Fruit fly (Drosophila melanogaster) whole organism, embryonic: ENCODE data around the gene Prx1.
A peak's percentile ranks its signal among the peaks of the same experiment; 100 is the strongest.

ENCODE experiments used
- CG10366 ChIP-seq: fragments of 200-800 bp; sonication (Bioruptor generic); IDR thresholded peaks from 2 replicates; pipeline ENCODE4 v1.3.6; 2022; ENCODE audit warnings: missing biosample characterization, missing genetic modification characterization
- CG10431 ChIP-seq: fragments of 200-800 bp; sonication (Bioruptor generic); optimal IDR thresholded peaks from 3 replicates; lab custom pipeline; 2018; ENCODE audit warnings: missing biosample characterization, mild to moderate bottlenecking, missing genetic modification characterization
- CG11504 ChIP-seq: fragments of 200-800 bp; sonication (Bioruptor generic); optimal IDR thresholded peaks from 3 replicates; lab custom pipeline; 2019; ENCODE audit warnings: missing biosample characterization, mild to moderate bottlenecking, missing genetic modification characterization, moderate library complexity
- CG11696 ChIP-seq: fragments of 200-800 bp; sonication (Bioruptor generic); IDR thresholded peaks from 2 replicates; pipeline ENCODE4 v1.3.6; 2022; ENCODE audit warnings: missing biosample characterization, missing genetic modification characterization
- CG12236 ChIP-seq: fragments of 200-800 bp; sonication (Bioruptor generic); optimal IDR thresholded peaks from 2 replicates; lab custom pipeline; 2016; ENCODE audit warnings: missing biosample characterization, missing genetic modification characterization
- CG13894 ChIP-seq: fragments of 200-800 bp; sonication (Bioruptor generic); optimal IDR thresholded peaks from 3 replicates; lab custom pipeline; 2018; ENCODE audit warnings: missing biosample characterization, mild to moderate bottlenecking, missing genetic modification characterization, moderate library complexity
- CG1647 ChIP-seq: fragments of 200-800 bp; sonication (Bioruptor generic); optimal IDR thresholded peaks from 3 replicates; lab custom pipeline; 2016; ENCODE audit warnings: missing biosample characterization, missing genetic modification characterization
- CG17568 ChIP-seq: fragments of 200-800 bp; sonication (Bioruptor generic); optimal IDR thresholded peaks from 2 replicates; lab custom pipeline; 2018; ENCODE audit warnings: missing biosample characterization, mild to moderate bottlenecking, missing genetic modification characterization, moderate library complexity
- CG18619 ChIP-seq: fragments of 200-800 bp; sonication (Bioruptor generic); optimal IDR thresholded peaks from 3 replicates; lab custom pipeline; 2017; ENCODE audit warnings: missing biosample characterization, mild to moderate bottlenecking, missing genetic modification characterization
- CG2120 ChIP-seq: fragments of 200-800 bp; sonication (Bioruptor generic); optimal IDR thresholded peaks from 3 replicates; lab custom pipeline; 2016; ENCODE audit warnings: missing biosample characterization, missing genetic modification characterization
- CG2199 ChIP-seq: fragments of 200-800 bp; sonication (Bioruptor generic); IDR thresholded peaks from 3 replicates; pipeline ENCODE4 v1.3.6; 2022; ENCODE audit warnings: missing biosample characterization, missing genetic modification characterization
- CG30403 ChIP-seq: fragments of 200-800 bp; sonication (Bioruptor generic); optimal IDR thresholded peaks from 3 replicates; lab custom pipeline; 2016; ENCODE audit warnings: missing biosample characterization, missing genetic modification characterization
- CG42726 ChIP-seq: fragments of 200-800 bp; sonication (Bioruptor generic); IDR thresholded peaks from 2 replicates; pipeline ENCODE4 v1.3.6; 2022; ENCODE audit warnings: missing biosample characterization, missing genetic modification characterization; ENCODE audit not compliant: partially characterized antibody
- CG4854 ChIP-seq: fragments of 200-800 bp; sonication (Bioruptor generic); optimal IDR thresholded peaks from 2 replicates; lab custom pipeline; 2016; ENCODE audit warnings: missing biosample characterization, missing genetic modification characterization, inconsistent platforms
- CG5180 ChIP-seq: fragments of 200-800 bp; sonication (Bioruptor generic); optimal IDR thresholded peaks from 3 replicates; lab custom pipeline; 2017; ENCODE audit warnings: missing biosample characterization, missing genetic modification characterization, mild to moderate bottlenecking, moderate library complexity, missing genetic modification reagents
- CG8290 ChIP-seq, 3 experiments: fragments of 200-800 bp; sonication (Bioruptor generic); optimal IDR thresholded peaks; 2 replicates each; lab custom pipeline; 2016 to 2019; ENCODE audit warnings: missing biosample characterization in 3 of 3, missing genetic modification characterization in 3 of 3, mild to moderate bottlenecking in 2 of 3, moderate library complexity in 1 of 3
- Deaf1 ChIP-seq: fragments of 200-800 bp; optimal IDR thresholded peaks from 3 replicates; lab custom pipeline; 2019; ENCODE audit warnings: missing biosample characterization, mild to moderate bottlenecking, missing genetic modification characterization, moderate library complexity
- Doc2 ChIP-seq: fragments of 200-800 bp; sonication (Bioruptor generic); IDR thresholded peaks from 2 replicates; pipeline ENCODE4 v1.3.6; 2022; ENCODE audit warnings: missing biosample characterization, missing genetic modification characterization
- E2f1 ChIP-seq: fragments of 200-800 bp; sonication (Bioruptor generic); IDR thresholded peaks from 2 replicates; pipeline ENCODE4 v1.3.6; 2022; ENCODE audit warnings: missing biosample characterization, missing genetic modification characterization
- Ets65A ChIP-seq: fragments of 200-800 bp; sonication (Bioruptor generic); peaks from one replicate; lab custom pipeline; 2016; ENCODE audit warnings: missing biosample characterization, missing genetic modification characterization
- Fer1 ChIP-seq: fragments of 200-800 bp; sonication (Bioruptor generic); optimal IDR thresholded peaks from 2 replicates; lab custom pipeline; 2017; ENCODE audit warnings: missing biosample characterization, mild to moderate bottlenecking, missing genetic modification characterization
- HLHmδ ChIP-seq: fragments of 200-800 bp; sonication (Bioruptor generic); optimal IDR thresholded peaks from 2 replicates; lab custom pipeline; 2018; ENCODE audit warnings: missing biosample characterization, mild to moderate bottlenecking, missing genetic modification characterization, moderate library complexity
- Hsf ChIP-seq: fragments of 200-800 bp; sonication (Bioruptor generic); optimal IDR thresholded peaks from 3 replicates; lab custom pipeline; 2016; ENCODE audit warnings: missing biosample characterization, missing genetic modification characterization
- Kr ChIP-seq: fragments of 200-800 bp; sonication (Bioruptor generic); optimal IDR thresholded peaks from 2 replicates; lab custom pipeline; 2017; ENCODE audit warnings: missing biosample characterization, mild to moderate bottlenecking, missing genetic modification characterization
- Med ChIP-seq: fragments of 200-800 bp; sonication (Bioruptor generic); peaks from one replicate; lab custom pipeline; 2016; ENCODE audit warnings: missing biosample characterization, missing genetic modification characterization, mild to moderate bottlenecking, inconsistent platforms, moderate library complexity
- Neu2 ChIP-seq: fragments of 200-800 bp; sonication (Bioruptor generic); optimal IDR thresholded peaks from 3 replicates; lab custom pipeline; 2016; ENCODE audit warnings: missing biosample characterization, missing genetic modification characterization, borderline replicate concordance
- Oaz ChIP-seq: fragments of 200-800 bp; sonication (Bioruptor generic); IDR thresholded peaks from 2 replicates; pipeline ENCODE4 v1.3.6; 2022; ENCODE audit warnings: missing biosample characterization, missing genetic modification characterization
- Ptx1 ChIP-seq: fragments of 200-800 bp; sonication (Bioruptor generic); IDR thresholded peaks from 2 replicates; pipeline ENCODE4 v1.3.6; 2022; ENCODE audit warnings: missing biosample characterization, missing genetic modification characterization
- Stat92E ChIP-seq, 3 experiments: fragments of >200 bp in 2 of 3; fragments of 200-800 bp in 1 of 3; sonication (Bioruptor generic) in 1 of 3; optimal IDR thresholded peaks; 2 replicates each; lab custom pipeline; 2017 to 2019; ENCODE audit warnings: missing biosample characterization in 3 of 3, missing genetic modification characterization in 3 of 3, mild to moderate bottlenecking in 1 of 3, moderate library complexity in 1 of 3
- Taf1 ChIP-seq: fragments of 200-800 bp; sonication (Bioruptor generic); IDR thresholded peaks from 2 replicates; pipeline ENCODE4 v1.3.6; 2022; ENCODE audit warnings: missing biosample characterization, missing genetic modification characterization
- aop ChIP-seq: fragments of 200-800 bp; sonication (Bioruptor generic); IDR thresholded peaks from 2 replicates; pipeline ENCODE4 v1.3.6; 2022; ENCODE audit warnings: missing biosample characterization, missing genetic modification characterization
- bsh ChIP-seq, 2 experiments: fragments of 200-800 bp; sonication (Bioruptor generic); optimal IDR thresholded peaks; 2 replicates each; lab custom pipeline; 2017 to 2018; ENCODE audit warnings: mild to moderate bottlenecking in 2 of 2, missing biosample characterization in 2 of 2, missing genetic modification characterization in 2 of 2, moderate library complexity in 1 of 2
- cg ChIP-seq: fragments of 200-800 bp; sonication (Bioruptor generic); optimal IDR thresholded peaks from 3 replicates; lab custom pipeline; 2019; ENCODE audit warnings: missing biosample characterization, mild to moderate bottlenecking, missing genetic modification characterization, moderate library complexity
- chm ChIP-seq: fragments of 200-800 bp; sonication (Bioruptor generic); IDR thresholded peaks from 2 replicates; pipeline ENCODE4 v1.3.6; 2022; ENCODE audit warnings: missing biosample characterization, missing genetic modification characterization
- crol ChIP-seq: fragments of 200-800 bp; sonication (Bioruptor generic); IDR thresholded peaks from 2 replicates; pipeline ENCODE4 v1.3.6; 2022; ENCODE audit warnings: missing biosample characterization, missing genetic modification characterization
- en ChIP-seq: fragments of 200-800 bp; sonication (Bioruptor generic); optimal IDR thresholded peaks from 2 replicates; lab custom pipeline; 2016; ENCODE audit warnings: missing biosample characterization, missing genetic modification characterization
- fd64A ChIP-seq: fragments of 200-800 bp; sonication (Bioruptor generic); optimal IDR thresholded peaks from 3 replicates; lab custom pipeline; 2018; ENCODE audit warnings: missing biosample characterization, mild to moderate bottlenecking, missing genetic modification characterization
- ham ChIP-seq: fragments of 200-800 bp; sonication (Bioruptor generic); IDR thresholded peaks from 2 replicates; pipeline ENCODE4 v1.3.6; 2022; ENCODE audit warnings: missing biosample characterization, missing genetic modification characterization
- lilli ChIP-seq: fragments of 200-800 bp; sonication (Bioruptor generic); optimal IDR thresholded peaks from 3 replicates; lab custom pipeline; 2016; ENCODE audit warnings: missing biosample characterization, missing genetic modification characterization
- nau ChIP-seq: fragments of 200-800 bp; sonication (Bioruptor generic); optimal IDR thresholded peaks from 3 replicates; lab custom pipeline; 2017; ENCODE audit warnings: missing biosample characterization, mild to moderate bottlenecking, missing genetic modification characterization, missing genetic modification reagents
- pan ChIP-seq, 4 experiments: fragments of >200 bp in 3 of 4; fragments of 200-800 bp in 1 of 4; sonication (Bioruptor generic) in 1 of 4; optimal IDR thresholded peaks in 3 of 4; IDR thresholded peaks in 1 of 4; 2 replicates each; pipeline versions ENCODE4 v1.3.6 to Lab custom; 2017 to 2022; ENCODE audit warnings: missing biosample characterization in 2 of 4, missing genetic modification characterization in 2 of 4, mixed read lengths in 1 of 4
- pb ChIP-seq: fragments of 200-800 bp; sonication (Bioruptor generic); optimal IDR thresholded peaks from 3 replicates; lab custom pipeline; 2016; ENCODE audit warnings: missing biosample characterization, missing genetic modification characterization
- ssp ChIP-seq: fragments of 200-800 bp; sonication (Bioruptor generic); IDR thresholded peaks from 2 replicates; pipeline ENCODE4 v1.3.6; 2022; ENCODE audit warnings: missing biosample characterization, missing genetic modification characterization
- trem ChIP-seq: fragments of 200-800 bp; optimal IDR thresholded peaks from 3 replicates; lab custom pipeline; 2019; ENCODE audit warnings: missing biosample characterization, mild to moderate bottlenecking, missing genetic modification characterization, moderate library complexity
- ttk ChIP-seq: fragments of 200-800 bp; sonication (Bioruptor generic); IDR thresholded peaks from 2 replicates; pipeline ENCODE4 v2.1.2; 2022; ENCODE audit warnings: missing biosample characterization, missing genetic modification characterization
- twi ChIP-seq: fragments of 200-800 bp; optimal IDR thresholded peaks from 2 replicates; lab custom pipeline; 2019; ENCODE audit warnings: missing biosample characterization, mild to moderate bottlenecking, missing genetic modification characterization, moderate library complexity
- unc-4 ChIP-seq: fragments of 200-800 bp; sonication (Bioruptor generic); IDR thresholded peaks from 2 replicates; pipeline ENCODE4 v1.3.6; 2022; ENCODE audit warnings: missing biosample characterization, missing genetic modification characterization; ENCODE audit not compliant: partially characterized antibody
- usp ChIP-seq: fragments of >200 bp; optimal IDR thresholded peaks from 2 replicates; lab custom pipeline; 2017; ENCODE audit warnings: missing biosample characterization, missing genetic modification characterization

The Prx1 gene

DNA sequence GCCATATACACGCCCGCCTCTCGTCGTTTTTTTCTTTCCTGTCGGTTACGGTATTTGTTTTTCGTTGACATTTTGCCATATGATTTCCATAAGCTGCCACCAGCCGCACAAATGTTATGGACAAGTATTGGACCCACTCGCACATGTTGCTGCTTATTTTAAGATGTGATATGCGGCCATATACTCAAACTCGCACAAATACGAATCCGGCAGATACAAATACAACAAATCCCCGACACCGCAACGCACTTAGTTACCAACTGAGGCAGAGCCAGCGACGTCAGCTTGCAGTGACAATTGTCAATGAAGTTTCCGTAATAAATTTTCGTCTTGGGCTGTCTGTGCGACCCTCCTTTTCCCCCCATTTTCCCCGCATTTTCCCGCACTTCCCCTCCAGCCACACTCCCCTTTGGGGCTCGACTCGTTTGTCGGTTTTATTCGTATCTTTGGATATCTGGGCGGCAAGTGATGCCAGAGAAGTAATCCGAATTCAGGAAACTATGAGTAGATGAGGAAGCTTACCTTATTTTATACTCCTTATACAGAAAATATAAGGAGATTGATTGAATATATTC, 30.9 kb upstream of the Prx1 start:
- TF ChIP-seq chm (GFP tag; lab: Robert Waterston, UW) (0 out of 2 replicates have a peak, but pooled peaks have one; percentile 20), Oaz (GFP tag; lab: Robert Waterston, UW) (no peak), CG5180 (GFP tag; lab: Kevin White, UChicago) (peak; percentile 59), Med (peak; percentile 36), twi (tag; lab: Kevin White, UChicago) (peak; percentile 72), crol (peak; percentile 95), Kr (no peak), E2f1 (0 out of 2 replicates have a peak, but pooled peaks have one; percentile 7), pb (GFP tag; lab: Kevin White, UChicago) (no peak), Ets65A (GFP tag; lab: Kevin White, UChicago) (peak; percentile 6), CG2199 (0 out of 3 replicates have a peak, but pooled peaks have one; percentile 62), Deaf1 (tag; lab: Kevin White, UChicago) (peak; percentile 13), aop (GFP tag; lab: Robert Waterston, UW) (no peak)
- TF ChIP-seq, all 482 proteins: peak for 9

DNA sequence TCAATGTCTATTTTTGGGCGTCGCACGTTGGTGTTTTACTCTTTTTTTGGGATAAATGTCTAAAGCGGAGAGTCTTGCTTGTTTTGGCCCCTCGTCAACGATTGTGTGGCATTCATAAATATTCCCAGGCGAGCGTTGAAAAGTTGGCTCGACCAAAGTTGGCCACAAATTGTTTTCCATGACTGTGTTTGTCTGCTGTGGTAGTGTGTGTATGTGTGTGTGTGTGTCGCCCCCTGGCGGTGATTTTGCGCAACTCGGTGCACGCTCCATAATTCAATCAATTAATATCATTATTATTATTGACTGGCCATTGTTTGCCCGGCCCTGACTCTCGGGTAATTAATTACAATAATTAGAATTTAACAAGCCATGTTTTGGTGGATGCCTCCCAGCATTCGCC, 29.0 kb upstream of the Prx1 start:
- TF ChIP-seq Fer1 (GFP tag; lab: Kevin White, UChicago): no peak
- no peak for TF ChIP-seq fd64A (GFP tag; lab: Kevin White, UChicago)
- TF ChIP-seq usp (GFP tag; lab: Kevin White, UChicago): no peak
- no peak for TF ChIP-seq Stat92E (GFP tag; optimal IDR thresholded peaks at IDR 0.05; lab: Kevin White, UChicago)
- no peak for TF ChIP-seq CG2120 (GFP tag; lab: Kevin White, UChicago)
- TF ChIP-seq Hsf (GFP tag; lab: Kevin White, UChicago): no peak
- TF ChIP-seq CG30403 (GFP tag; lab: Kevin White, UChicago): no peak
- no peak for TF ChIP-seq CG12236 (GFP tag; lab: Kevin White, UChicago)
- no peak for TF ChIP-seq CG10366 (GFP tag; lab: Robert Waterston, UW)
- TF ChIP-seq CG17568 (GFP tag; lab: Kevin White, UChicago): no peak
- peak; percentile 63; the same call in 1 of the 2 replicates for TF ChIP-seq CG11696 (GFP tag; lab: Robert Waterston, UW)
- TF ChIP-seq trem: no peak
- no peak for TF ChIP-seq Doc2 (GFP tag; lab: Robert Waterston, UW)
- no peak for TF ChIP-seq nau
- no peak for TF ChIP-seq CG1647
- TF ChIP-seq CG18619: no peak
- TF ChIP-seq ham (GFP tag; lab: Robert Waterston, UW): no peak
- no peak for TF ChIP-seq CG10431 (GFP tag; lab: Kevin White, UChicago)
- TF ChIP-seq pan (optimal IDR thresholded peaks at IDR 0.05; lab: Kevin White, UChicago): no peak
- no peak for TF ChIP-seq pan (GFP tag; optimal IDR thresholded peaks at IDR 0.05 in 1 of 2, IDR thresholded peaks at IDR 0.05 in 1 of 2)
- TF ChIP-seq en (GFP tag; lab: Kevin White, UChicago): no peak
- no peak for TF ChIP-seq HLHmδ (GFP tag; lab: Kevin White, UChicago)
- TF ChIP-seq Taf1: no peak
- no peak for TF ChIP-seq ttk (GFP tag; lab: Robert Waterston, UW)
- TF ChIP-seq bsh (GFP tag; optimal IDR thresholded peaks at IDR 0.05; lab: Kevin White, UChicago): no peak
- TF ChIP-seq CG4854 (GFP tag; lab: Kevin White, UChicago): no peak
- no peak for TF ChIP-seq unc-4 (GFP tag; lab: Robert Waterston, UW)
- TF ChIP-seq Med: peak; percentile 78
- TF ChIP-seq CG11504 (tag; lab: Kevin White, UChicago): no peak
- peak; percentile 63 for TF ChIP-seq cg (GFP tag; lab: Kevin White, UChicago)
- no peak for TF ChIP-seq CG42726 (GFP tag; lab: Robert Waterston, UW)
- 0 out of 2 replicates have a peak, but pooled peaks have one; percentile 13 for TF ChIP-seq Ptx1 (GFP tag; lab: Robert Waterston, UW)
- no peak for TF ChIP-seq CG8290 (GFP tag; optimal IDR thresholded peaks at IDR 0.05; lab: Kevin White, UChicago)
- peak in 1 of 2 experiments; percentile 26 for TF ChIP-seq CG8290 (tag; optimal IDR thresholded peaks at IDR 0.05; lab: Kevin White, UChicago)
- TF ChIP-seq CG13894: no peak
- TF ChIP-seq Neu2 (GFP tag; lab: Kevin White, UChicago): no peak
- TF ChIP-seq ssp (GFP tag; lab: Robert Waterston, UW): no peak
- TF ChIP-seq lilli (GFP tag; lab: Kevin White, UChicago): no peak
